Worm (Caenorhabditis elegans) whole organism, dauer: Measurements from ENCODE around the gene Y54G2A.72.
"Not testable (repeated sequence)": the region's sequence is repeated elsewhere in the genome, so short reads cannot be mapped to it uniquely, and the experiment has no call there.

Experiments
- unc-62 ChIP-seq: sonication (generic microtip); optimal IDR thresholded peaks from 2 replicates; lab custom pipeline; 2017; ENCODE audit warnings: missing biosample characterization, missing genetic modification reagents, missing genetic modification characterization

Y54G2A.72 gene

ce11 chrIV:2770067-2770466 lies 7.9 kb upstream of the Y54G2A.72 start:
- TF ChIP-seq unc-62, result no peak

ce11 chrIV:2770835-2771234 lies 7.1 kb upstream of the Y54G2A.72 start:
- no peak for TF ChIP-seq unc-62

- no peak for TF ChIP-seq unc-62
These were observed 6.2 kb upstream of the Y54G2A.72 start, which contains the start of gene Y54G2A.11 for ce11 chrIV:2771692-2772091. Y54G2A.11 (minus strand) TSS chrIV:2771792.

DNA sequence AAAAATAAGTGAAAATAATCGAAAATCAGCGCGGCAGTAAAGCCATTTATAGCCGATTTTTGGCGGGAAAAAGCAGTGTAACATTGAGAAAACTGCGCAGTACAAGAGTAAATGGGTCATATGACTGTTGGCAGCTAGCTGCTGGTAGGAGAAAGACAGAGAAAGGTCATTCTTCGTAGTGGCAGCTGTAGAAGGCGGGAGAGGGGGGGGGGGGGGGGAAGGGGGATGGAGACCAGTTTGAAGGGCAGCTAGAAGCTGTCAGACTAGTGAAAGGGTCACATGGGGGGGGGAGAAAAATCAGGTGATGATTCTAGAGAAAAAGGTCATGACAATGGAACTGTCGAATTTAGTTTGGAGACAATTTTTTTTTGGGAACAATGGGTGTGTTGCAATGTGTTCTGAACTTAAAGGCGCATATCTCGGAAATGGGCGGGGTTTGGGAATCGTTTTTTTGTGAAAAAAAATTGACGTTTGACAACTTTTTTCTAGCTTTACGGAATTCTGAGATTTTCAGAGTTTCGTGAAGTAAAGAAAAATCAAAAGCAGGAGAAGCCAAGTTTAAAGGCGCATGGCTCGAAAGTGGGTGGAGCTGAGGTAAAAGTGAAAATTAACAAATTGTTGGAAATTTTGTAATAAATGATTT lies 5.6 kb upstream of the Y54G2A.72 start:
- no peak for TF ChIP-seq unc-62

ce11 chrIV:2773382-2773979 lies 4.5 kb upstream of the Y54G2A.72 start:
- TF ChIP-seq unc-62, result no peak

DNA sequence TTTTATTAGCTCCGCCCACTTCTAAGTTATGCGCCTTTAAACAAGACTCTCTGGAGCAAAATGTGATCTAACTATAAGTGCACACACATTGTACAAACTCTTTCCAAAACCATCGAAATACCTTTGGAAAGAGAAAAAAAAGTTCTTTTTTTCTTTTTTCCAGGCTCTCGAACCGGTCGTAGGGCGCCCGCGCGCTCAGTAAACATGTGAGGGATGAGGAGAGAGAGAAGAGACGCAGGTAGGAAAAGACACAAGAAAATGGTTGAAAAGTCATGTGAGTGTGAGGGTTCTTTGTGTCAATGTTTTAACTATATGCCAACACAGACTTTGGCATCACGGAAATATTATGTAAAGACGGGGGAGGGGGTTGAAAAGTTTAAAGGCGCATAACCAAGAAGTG lies 3.4 kb upstream of the Y54G2A.72 start:
- TF ChIP-seq unc-62, result no peak

- no peak for TF ChIP-seq unc-62
These were observed 1.8 kb upstream of the Y54G2A.72 start for ce11 chrIV:2775992-2776630.

- TF ChIP-seq unc-62, result no peak
These were observed 1.2 kb upstream of the Y54G2A.72 start for ce11 chrIV:2776733-2777132.

DNA sequence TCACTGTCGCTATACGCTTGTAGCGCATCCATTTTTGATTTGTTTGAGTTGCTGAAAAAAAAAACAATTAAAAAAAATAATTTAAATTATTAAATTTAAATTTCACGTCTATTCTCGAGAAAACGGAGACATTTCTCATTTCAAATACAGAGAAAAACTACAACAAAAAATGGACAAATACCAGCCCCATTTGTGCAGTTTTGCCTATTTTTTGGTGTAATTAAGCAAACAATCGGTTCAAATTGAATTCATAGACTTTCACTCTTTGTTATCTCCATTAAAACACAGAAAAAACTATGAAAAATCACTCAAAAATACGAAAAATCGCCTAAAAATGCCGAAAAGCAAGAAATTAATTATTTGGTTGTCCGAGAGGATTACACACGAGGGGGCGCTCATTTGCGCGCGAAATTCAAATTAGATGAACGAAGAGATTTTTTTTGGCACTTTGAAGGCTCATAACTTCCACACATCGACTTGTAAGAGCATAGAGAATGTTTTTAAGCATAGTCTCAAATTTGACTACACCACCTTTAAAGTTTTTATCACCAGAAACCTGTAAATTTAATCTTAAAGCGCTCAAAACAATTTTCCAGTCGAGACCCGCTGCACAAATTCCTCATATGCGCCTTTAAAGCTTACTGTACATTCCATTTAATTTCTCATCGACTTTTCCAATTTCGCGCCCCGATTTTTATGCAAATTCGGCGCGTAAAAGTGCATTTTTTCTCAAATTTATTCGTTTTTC lies 5.0 kb downstream of the Y54G2A.72 start, which contains the start of gene Y54G2A.12:
Gene Y54G2A.12 (minus strand): TSS at position 51 of the 748 bp plus-strand sequence.
- no peak for TF ChIP-seq unc-62

DNA sequence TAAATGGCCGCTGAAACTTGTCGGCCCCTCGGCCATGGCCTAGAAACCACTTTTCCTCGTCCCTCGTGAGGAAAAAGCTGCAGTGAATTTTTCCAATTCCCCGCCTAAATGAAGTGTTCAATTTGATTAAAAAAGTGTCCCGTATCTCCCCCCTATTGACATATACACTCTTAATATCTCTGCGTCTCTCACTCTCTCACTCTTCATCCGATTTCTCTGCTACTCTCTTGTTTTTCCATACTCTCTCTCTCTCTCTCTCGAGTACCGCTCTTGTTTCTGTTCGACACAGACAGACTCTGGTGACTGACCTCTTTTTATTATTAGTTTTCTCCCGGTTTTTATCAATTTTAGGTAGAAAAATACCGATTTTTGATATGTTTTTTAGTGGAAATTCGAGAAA lies 7.1 kb downstream of the Y54G2A.72 start:
- TF ChIP-seq unc-62, result no peak

DNA sequence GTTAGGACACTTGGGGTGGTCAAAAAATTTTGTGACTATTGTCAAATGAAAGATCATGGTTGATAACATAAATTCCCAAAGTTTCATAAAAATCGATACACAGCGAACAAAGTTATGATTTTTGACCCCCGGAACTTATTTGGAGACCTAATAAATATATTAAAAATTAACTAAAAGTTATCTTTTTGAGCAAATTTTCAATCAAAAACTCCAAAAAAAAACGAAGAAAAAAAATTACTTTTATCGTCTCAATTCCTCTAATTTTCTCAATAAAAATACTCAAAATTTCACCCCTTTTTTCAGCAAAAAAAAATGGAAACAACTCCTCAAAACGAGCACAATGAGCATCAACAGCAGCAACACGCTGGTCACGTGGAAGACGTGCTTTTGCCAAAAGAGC lies 10.4 kb downstream of the Y54G2A.72 start, which contains the start of gene atln-1:
Gene atln-1 (plus strand): TSS at position 301 of the 400 bp plus-strand sequence.
- not testable (repeated sequence) for TF ChIP-seq unc-62

DNA sequence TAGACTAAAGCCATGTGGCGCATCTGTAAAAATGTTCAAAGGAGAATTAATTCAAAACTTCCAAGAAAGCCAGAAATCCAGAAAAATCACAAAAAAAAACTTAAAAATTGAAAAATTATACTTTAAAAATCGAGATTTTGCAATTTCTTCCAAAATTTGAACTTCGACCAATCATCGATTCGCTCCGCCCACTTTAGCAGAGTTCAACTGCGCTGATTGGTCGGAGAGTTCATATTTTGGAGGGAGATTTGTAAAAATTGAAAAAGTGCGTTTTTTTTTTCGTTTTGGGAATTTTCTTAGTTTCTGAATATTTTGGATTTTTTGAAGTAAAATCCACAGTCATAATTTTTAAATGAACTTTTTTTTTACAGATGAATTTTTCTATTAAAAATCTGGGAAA lies 16.0 kb downstream of the Y54G2A.72 start:
- TF ChIP-seq unc-62, result no peak

DNA sequence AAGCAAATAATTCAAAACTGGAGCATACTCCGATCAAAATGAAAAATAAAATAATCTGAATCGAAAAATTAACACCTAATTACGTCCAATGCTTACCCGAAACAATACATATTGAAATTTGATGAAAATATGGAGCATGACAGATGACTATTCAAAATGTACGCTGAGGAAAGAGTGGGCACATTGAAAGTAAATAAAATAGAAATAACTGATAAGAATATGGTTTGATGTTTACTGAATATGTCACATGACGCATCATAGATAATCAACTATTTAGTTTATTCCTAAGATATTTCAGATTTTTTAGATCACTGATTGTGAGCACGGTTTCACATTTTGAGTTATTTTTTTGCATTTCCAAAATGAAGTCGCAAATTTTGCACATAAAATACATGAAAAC lies 20.4 kb downstream of the Y54G2A.72 start, which contains the start of gene Y54G2A.52:
Gene Y54G2A.52 (minus strand): TSS at position 348 of the 400 bp plus-strand sequence.
- TF ChIP-seq unc-62, result no peak

DNA sequence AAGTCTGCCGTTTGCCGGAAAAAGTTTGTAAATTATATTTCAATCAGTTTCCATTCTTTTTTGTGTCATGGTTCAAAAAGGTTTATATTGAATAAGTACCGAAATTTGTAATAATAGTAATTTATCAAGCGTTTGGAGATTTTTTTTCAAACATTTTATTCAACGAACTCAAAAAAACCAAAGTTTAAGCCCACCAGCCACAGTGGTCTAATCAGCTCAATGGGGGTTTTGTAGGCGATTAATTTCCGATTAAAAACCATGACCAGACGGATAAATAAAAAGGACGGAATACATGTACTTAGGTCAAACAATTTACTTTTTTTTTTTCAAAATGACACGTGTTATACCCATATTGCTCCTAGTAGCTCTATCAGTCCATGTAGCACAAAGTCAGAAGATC lies 21.4 kb downstream of the Y54G2A.72 start, which contains the start of gene Y54G2A.10:
Gene Y54G2A.10 (plus strand): TSS at position 301 of the 400 bp plus-strand sequence.
- TF ChIP-seq unc-62, result no peak

DNA sequence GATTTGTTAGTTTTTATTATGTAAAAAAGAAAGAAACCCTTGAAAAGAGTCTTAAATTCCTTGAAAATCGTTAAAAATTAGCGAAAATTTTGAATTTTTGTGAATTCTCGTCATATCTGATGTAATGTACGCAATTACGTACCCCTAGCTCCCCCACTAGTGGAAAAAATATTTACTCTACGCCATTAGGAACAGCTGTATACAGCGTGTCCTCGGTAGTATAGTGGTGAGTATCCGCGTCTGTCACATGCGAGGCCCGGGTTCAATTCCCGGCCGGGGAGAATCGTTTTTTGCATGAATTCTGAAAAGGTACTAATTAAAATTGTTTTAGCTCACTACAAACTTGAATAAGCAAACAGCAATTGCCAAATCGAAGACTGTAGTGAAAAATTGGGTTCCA lies 21.9 kb downstream of the Y54G2A.72 start:
- TF ChIP-seq unc-62, result no peak

DNA sequence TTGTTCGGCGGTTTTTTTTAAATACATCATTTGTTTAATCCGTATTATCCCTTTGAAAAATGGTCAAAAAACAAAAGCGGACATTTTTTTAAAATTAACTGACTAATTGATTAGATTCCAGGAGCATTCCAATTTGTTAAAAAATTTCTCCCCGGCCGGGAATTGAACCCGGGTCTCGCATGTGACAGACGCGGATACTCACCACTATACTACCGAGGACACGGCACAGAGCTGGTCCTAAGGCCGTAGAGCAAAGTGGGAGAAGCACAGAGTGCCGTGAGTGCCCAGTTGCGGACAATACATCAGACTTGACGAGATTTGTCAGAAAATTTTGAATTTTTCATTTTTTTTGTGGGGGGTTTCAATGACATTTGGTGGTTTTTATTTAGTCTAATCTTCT lies 23.1 kb downstream of the Y54G2A.72 start:
- TF ChIP-seq unc-62, result no peak

DNA sequence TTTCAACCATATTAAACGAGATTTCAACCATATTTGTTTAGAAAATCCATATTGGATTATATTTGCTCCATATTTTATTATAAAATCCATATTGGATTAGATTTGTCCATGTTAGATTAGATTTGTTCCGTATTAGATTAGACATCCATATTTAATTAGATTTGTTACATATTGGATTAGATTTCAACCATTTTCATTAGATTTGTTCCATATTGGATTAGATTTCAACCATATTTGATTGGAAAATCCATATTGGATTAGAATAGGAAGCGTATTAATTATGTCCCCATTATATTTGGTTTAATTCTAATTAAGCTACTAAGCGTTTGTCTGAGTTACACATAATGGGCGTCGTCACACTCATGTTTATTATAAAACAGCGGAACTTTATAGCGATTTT lies 23.6 kb downstream of the Y54G2A.72 start, which contains the start of gene Y54G2A.44:
Gene Y54G2A.44 (plus strand): TSS at position 301 of the 400 bp plus-strand sequence.
- TF ChIP-seq unc-62, result not testable (repeated sequence)
